Fruit fly (Drosophila melanogaster): ENCODE measurements around the gene side-II.

side-II gene

dm6 chr2L:14972133-14972532 is at the start of gene side-II:
Gene side-II, minus strand, starts transcription at chr2L:14972300.
- TF ChIP-seq Jra (GFP tag; optimal IDR thresholded peaks at IDR 0.05) (no peak), OdsH (GFP tag; optimal IDR thresholded peaks at IDR 0.05) (no peak), jim (GFP tag; optimal IDR thresholded peaks at IDR 0.05) (no peak), Sp1 (GFP tag; optimal IDR thresholded peaks at IDR 0.05) (no peak), Vsx2 (GFP tag; optimal IDR thresholded peaks at IDR 0.05; ENCODE audit: partially characterized antibody) (no peak), tai (GFP tag; optimal IDR thresholded peaks at IDR 0.05) (no peak), CG9705 (GFP tag; optimal IDR thresholded peaks at IDR 0.05) (no peak), CrebA (GFP tag; optimal IDR thresholded peaks at IDR 0.05; ENCODE audit: borderline replicate concordance) (no peak), Dif (GFP tag; optimal IDR thresholded peaks at IDR 0.05; ENCODE audit: partially characterized antibody) (no peak), Rel (GFP tag; optimal IDR thresholded peaks at IDR 0.05) (no peak), Rel (tag; optimal IDR thresholded peaks at IDR 0.05) (no peak), sv (GFP tag; optimal IDR thresholded peaks at IDR 0.05) (no peak), Hr78 (GFP tag; optimal IDR thresholded peaks at IDR 0.05) (no peak), brk (GFP tag; optimal IDR thresholded peaks at IDR 0.05) (no peak), Mio (GFP tag; optimal IDR thresholded peaks at IDR 0.05) (no peak), br (GFP tag; optimal IDR thresholded peaks at IDR 0.05) (no peak), usp (GFP tag; optimal IDR thresholded peaks at IDR 0.05) (no peak), GATAd (GFP tag; optimal IDR thresholded peaks at IDR 0.05) (no peak), dmrt93B (GFP tag; optimal IDR thresholded peaks at IDR 0.05) (no peak), psq (GFP tag; optimal IDR thresholded peaks at IDR 0.05) (no peak)

- no peak for TF ChIP-seq Hr78 (GFP tag; optimal IDR thresholded peaks at IDR 0.05)
- TF ChIP-seq Vsx2 (GFP tag; optimal IDR thresholded peaks at IDR 0.05; ENCODE audit: partially characterized antibody) = no peak
- TF ChIP-seq tai (GFP tag; optimal IDR thresholded peaks at IDR 0.05) = no peak
- no peak for TF ChIP-seq Hr83 (GFP tag; optimal IDR thresholded peaks at IDR 0.05; ENCODE audit: poor library complexity, severe bottlenecking)
- no peak for TF ChIP-seq woc (GFP tag; optimal IDR thresholded peaks at IDR 0.05)
- no peak for TF ChIP-seq dsf (GFP tag; optimal IDR thresholded peaks at IDR 0.05; ENCODE audit: borderline replicate concordance)
- no peak for TF ChIP-seq OdsH (GFP tag; optimal IDR thresholded peaks at IDR 0.05)
- no peak for TF ChIP-seq usp (GFP tag; optimal IDR thresholded peaks at IDR 0.05)
- TF ChIP-seq foxo (GFP tag; optimal IDR thresholded peaks at IDR 0.05) = no peak
- no peak for TF ChIP-seq Myc (optimal IDR thresholded peaks at IDR 0.05)
- no peak for TF ChIP-seq ey (GFP tag; optimal IDR thresholded peaks at IDR 0.05)
- no peak for TF ChIP-seq lola (GFP tag; optimal IDR thresholded peaks at IDR 0.05)
These were observed 43.9 kb upstream of the side-II start, which contains the start of gene GABA-B-R1 for dm6 chr2L:15016031-15016430. Gene GABA-B-R1, plus strand, starts transcription at chr2L:15016331.

- TF ChIP-seq Dfd (GFP tag; optimal IDR thresholded peaks at IDR 0.05) (peak; percentile 42), sage (GFP tag; optimal IDR thresholded peaks at IDR 0.05) (no peak), GATAd (GFP tag; optimal IDR thresholded peaks at IDR 0.05) (no peak)
These were observed 41.4 kb upstream of the side-II start for dm6 chr2L:15013523-15013922.

- no peak for TF ChIP-seq fru (GFP tag; optimal IDR thresholded peaks at IDR 0.05)
- TF ChIP-seq Jra (GFP tag; optimal IDR thresholded peaks at IDR 0.05) = no peak
- TF ChIP-seq Mio (GFP tag; optimal IDR thresholded peaks at IDR 0.05) = no peak
- TF ChIP-seq psq (GFP tag; optimal IDR thresholded peaks at IDR 0.05) = no peak
- no peak for TF ChIP-seq jim (GFP tag; optimal IDR thresholded peaks at IDR 0.05)
- no peak for TF ChIP-seq Hr83 (GFP tag; optimal IDR thresholded peaks at IDR 0.05; ENCODE audit: poor library complexity, severe bottlenecking)
- no peak for TF ChIP-seq ey (GFP tag; optimal IDR thresholded peaks at IDR 0.05)
- no peak for TF ChIP-seq Hnf4 (GFP tag; optimal IDR thresholded peaks at IDR 0.05)
- TF ChIP-seq rgr (GFP tag; optimal IDR thresholded peaks at IDR 0.05) = no peak
- TF ChIP-seq CG9705 (GFP tag; optimal IDR thresholded peaks at IDR 0.05) = no peak
- no peak for TF ChIP-seq brk (GFP tag; optimal IDR thresholded peaks at IDR 0.05)
- TF ChIP-seq CG32264 (GFP tag; optimal IDR thresholded peaks at IDR 0.05) = no peak
- no peak for TF ChIP-seq Sp1 (GFP tag; optimal IDR thresholded peaks at IDR 0.05)
- no peak for TF ChIP-seq dl (GFP tag; optimal IDR thresholded peaks at IDR 0.05; ENCODE audit: insufficient read depth in 1 of 2, partially characterized antibody in 2 of 2)
- no peak for TF ChIP-seq Dif (GFP tag; optimal IDR thresholded peaks at IDR 0.05; ENCODE audit: partially characterized antibody)
- TF ChIP-seq lola (GFP tag; optimal IDR thresholded peaks at IDR 0.05) = no peak
- no peak for TF ChIP-seq HLH106 (tag; optimal IDR thresholded peaks at IDR 0.05)
- no peak for TF ChIP-seq dsf (GFP tag; optimal IDR thresholded peaks at IDR 0.05; ENCODE audit: borderline replicate concordance)
These were observed 39.7 kb upstream of the side-II start for dm6 chr2L:15011779-15012178.

Data from whole organism, wandering third instar larva.